Fruit fly (Drosophila melanogaster) whole organism, embryonic: ENCODE results near the gene CG7191.

Source experiments
- Adf1 ChIP-seq: fragments of 200-800 bp; sonication (Bioruptor generic); IDR thresholded peaks from 2 replicates; pipeline ENCODE4 v1.3.6; 2022; ENCODE audit warnings: missing biosample characterization, missing genetic modification characterization
- CG10654 ChIP-seq: fragments of 200-800 bp; sonication (Bioruptor generic); optimal IDR thresholded peaks from 2 replicates; lab custom pipeline; 2016; ENCODE audit warnings: missing biosample characterization, missing genetic modification characterization
- CG10979 ChIP-seq: fragments of 200-800 bp; sonication (Bioruptor generic); optimal IDR thresholded peaks from 2 replicates; lab custom pipeline; 2018; ENCODE audit warnings: missing biosample characterization, mild to moderate bottlenecking, missing genetic modification characterization, moderate library complexity
- CG11504 ChIP-seq: fragments of 200-800 bp; sonication (Bioruptor generic); optimal IDR thresholded peaks from 3 replicates; lab custom pipeline; 2019; ENCODE audit warnings: missing biosample characterization, mild to moderate bottlenecking, missing genetic modification characterization, moderate library complexity
- CG12071 ChIP-seq: fragments of 200-800 bp; sonication (Bioruptor generic); optimal IDR thresholded peaks from 3 replicates; lab custom pipeline; 2018; ENCODE audit warnings: missing biosample characterization, mild to moderate bottlenecking, missing genetic modification characterization
- CG14050 ChIP-seq: fragments of 200-800 bp; sonication (Bioruptor generic); IDR thresholded peaks from 3 replicates; pipeline ENCODE4 v1.3.6; 2022; ENCODE audit warnings: missing biosample characterization, missing genetic modification characterization
- CG14667 ChIP-seq: fragments of 200-800 bp; sonication (Bioruptor generic); IDR thresholded peaks from 2 replicates; pipeline ENCODE4 v1.3.6; 2022; ENCODE audit warnings: missing biosample characterization, missing genetic modification characterization
- CG14860 ChIP-seq: fragments of 200-800 bp; sonication (Bioruptor generic); IDR thresholded peaks from 3 replicates; pipeline ENCODE4 v1.3.6; 2022; ENCODE audit warnings: missing biosample characterization, missing genetic modification characterization; ENCODE audit not compliant: partially characterized antibody
- CG17361 ChIP-seq: fragments of 200-800 bp; sonication (Bioruptor generic); IDR thresholded peaks from 3 replicates; pipeline ENCODE4 v1.3.6; 2022; ENCODE audit warnings: missing biosample characterization, missing genetic modification characterization
- CG2889 ChIP-seq: fragments of 200-800 bp; sonication (Bioruptor generic); IDR thresholded peaks from 3 replicates; pipeline ENCODE4 v1.3.6; 2022; ENCODE audit warnings: missing biosample characterization, missing genetic modification characterization
- CG30020 ChIP-seq: fragments of 200-800 bp; optimal IDR thresholded peaks from 2 replicates; lab custom pipeline; 2019; ENCODE audit warnings: missing biosample characterization, mild to moderate bottlenecking, missing genetic modification characterization, moderate library complexity
- CG31441 ChIP-seq: fragments of 200-800 bp; sonication (Bioruptor generic); IDR thresholded peaks from 2 replicates; pipeline ENCODE4 v1.3.6; 2022; ENCODE audit warnings: missing biosample characterization, missing genetic modification characterization
- CG3281 ChIP-seq: fragments of 200-800 bp; sonication (Bioruptor generic); optimal IDR thresholded peaks from 3 replicates; lab custom pipeline; 2017; ENCODE audit warnings: missing biosample characterization, mild to moderate bottlenecking, missing genetic modification characterization
- CG33557 ChIP-seq: fragments of 200-800 bp; sonication (Bioruptor generic); optimal IDR thresholded peaks from 2 replicates; lab custom pipeline; 2019; ENCODE audit warnings: missing biosample characterization, mild to moderate bottlenecking, missing genetic modification characterization, moderate library complexity
- CG8290 ChIP-seq, 3 experiments: fragments of 200-800 bp; sonication (Bioruptor generic); optimal IDR thresholded peaks; 2 replicates each; lab custom pipeline; 2016 to 2019; ENCODE audit warnings: missing biosample characterization in 3 of 3, missing genetic modification characterization in 3 of 3, mild to moderate bottlenecking in 2 of 3, moderate library complexity in 1 of 3
- CG8388 ChIP-seq: fragments of 200-800 bp; sonication (Bioruptor generic); optimal IDR thresholded peaks from 2 replicates; lab custom pipeline; 2019; ENCODE audit warnings: missing biosample characterization, mild to moderate bottlenecking, missing genetic modification characterization, moderate library complexity
- CG9817 ChIP-seq: fragments of 200-800 bp; sonication (Bioruptor generic); optimal IDR thresholded peaks from 2 replicates; lab custom pipeline; 2018; ENCODE audit warnings: missing biosample characterization, mild to moderate bottlenecking, missing genetic modification characterization, moderate library complexity
- CG9876 ChIP-seq: fragments of 200-800 bp; sonication (Bioruptor generic); optimal IDR thresholded peaks from 2 replicates; lab custom pipeline; 2016; ENCODE audit warnings: missing biosample characterization, missing genetic modification characterization
- CrebB ChIP-seq: fragments of 200-800 bp; sonication (Bioruptor generic); optimal IDR thresholded peaks from 3 replicates; lab custom pipeline; 2018; ENCODE audit warnings: missing biosample characterization, mild to moderate bottlenecking, missing genetic modification characterization
- Gsc ChIP-seq: fragments of 200-800 bp; sonication (Bioruptor generic); IDR thresholded peaks from 2 replicates; pipeline ENCODE4 v1.3.6; 2022; ENCODE audit warnings: missing biosample characterization, missing genetic modification characterization
- H15 ChIP-seq: fragments of 200-800 bp; sonication (Bioruptor generic); IDR thresholded peaks from 3 replicates; pipeline ENCODE4 v1.3.6; 2022; ENCODE audit warnings: missing biosample characterization, missing genetic modification characterization
- Hr51 ChIP-seq, 2 experiments: fragments of 200-800 bp; sonication (Bioruptor generic); optimal IDR thresholded peaks; 2 replicates in 1 of 2; 3 replicates in 1 of 2; lab custom pipeline; 2016 to 2018; ENCODE audit warnings: missing biosample characterization in 2 of 2, missing genetic modification characterization in 2 of 2, mild to moderate bottlenecking in 1 of 2, moderate library complexity in 1 of 2
- Hsf ChIP-seq: fragments of 200-800 bp; sonication (Bioruptor generic); optimal IDR thresholded peaks from 3 replicates; lab custom pipeline; 2016; ENCODE audit warnings: missing biosample characterization, missing genetic modification characterization
- Neu2 ChIP-seq: fragments of 200-800 bp; sonication (Bioruptor generic); optimal IDR thresholded peaks from 3 replicates; lab custom pipeline; 2016; ENCODE audit warnings: missing biosample characterization, missing genetic modification characterization, borderline replicate concordance
- Poxn ChIP-seq: fragments of 200-800 bp; sonication (Bioruptor generic); IDR thresholded peaks from 2 replicates; pipeline ENCODE4 v1.3.6; 2022; ENCODE audit warnings: missing biosample characterization, missing genetic modification characterization
- Sox102F ChIP-seq: fragments of 200-800 bp; sonication (Bioruptor generic); optimal IDR thresholded peaks from 2 replicates; lab custom pipeline; 2018; ENCODE audit warnings: missing biosample characterization, mild to moderate bottlenecking, missing genetic modification characterization, moderate library complexity
- Ssrp ChIP-seq: fragments of 200-800 bp; sonication (Bioruptor generic); optimal IDR thresholded peaks from 2 replicates; lab custom pipeline; 2018; ENCODE audit warnings: missing biosample characterization, mild to moderate bottlenecking, missing genetic modification characterization, moderate library complexity
- Taf1 ChIP-seq: fragments of 200-800 bp; sonication (Bioruptor generic); IDR thresholded peaks from 2 replicates; pipeline ENCODE4 v1.3.6; 2022; ENCODE audit warnings: missing biosample characterization, missing genetic modification characterization
- Vsx1 ChIP-seq: fragments of 200-800 bp; sonication (Bioruptor generic); optimal IDR thresholded peaks from 2 replicates; lab custom pipeline; 2017; ENCODE audit warnings: missing biosample characterization, mild to moderate bottlenecking, missing genetic modification characterization, missing genetic modification reagents
- ac ChIP-seq: fragments of 200-800 bp; sonication (Bioruptor generic); optimal IDR thresholded peaks from 3 replicates; lab custom pipeline; 2017; ENCODE audit warnings: missing biosample characterization, mild to moderate bottlenecking, missing genetic modification characterization
- az2 ChIP-seq: fragments of 200-800 bp; sonication (Bioruptor generic); optimal IDR thresholded peaks from 3 replicates; lab custom pipeline; 2016; ENCODE audit warnings: missing biosample characterization, missing genetic modification characterization
- bsh ChIP-seq, 2 experiments: fragments of 200-800 bp; sonication (Bioruptor generic); optimal IDR thresholded peaks; 2 replicates each; lab custom pipeline; 2017 to 2018; ENCODE audit warnings: mild to moderate bottlenecking in 2 of 2, missing biosample characterization in 2 of 2, missing genetic modification characterization in 2 of 2, moderate library complexity in 1 of 2
- ewg ChIP-seq: fragments of 200-800 bp; sonication (Bioruptor generic); optimal IDR thresholded peaks from 3 replicates; lab custom pipeline; 2017; ENCODE audit warnings: mild to moderate bottlenecking, missing biosample characterization, missing genetic modification reagents, missing genetic modification characterization
- fd3F ChIP-seq: fragments of 200-800 bp; sonication (Bioruptor generic); optimal IDR thresholded peaks from 2 replicates; lab custom pipeline; 2018; ENCODE audit warnings: missing biosample characterization, mild to moderate bottlenecking, missing genetic modification characterization, moderate library complexity
- grau ChIP-seq: fragments of 200-800 bp; optimal IDR thresholded peaks from 3 replicates; lab custom pipeline; 2019; ENCODE audit warnings: missing biosample characterization, mild to moderate bottlenecking, missing genetic modification characterization, moderate library complexity
- hkb ChIP-seq, 2 experiments: fragments of 200-800 bp in 1 of 2; fragments of >200 bp in 1 of 2; sonication (Bioruptor generic) in 1 of 2; IDR thresholded peaks in 1 of 2; optimal IDR thresholded peaks in 1 of 2; 2 replicates each; pipeline versions ENCODE4 v1.3.6 to Lab custom; 2017 to 2022; ENCODE audit warnings: missing biosample characterization in 1 of 2, missing genetic modification characterization in 1 of 2
- pnt ChIP-seq: fragments of 200-800 bp; sonication (Bioruptor generic); optimal IDR thresholded peaks from 3 replicates; lab custom pipeline; 2016; ENCODE audit warnings: missing biosample characterization, missing genetic modification characterization
- pzg ChIP-seq: fragments of 200-800 bp; sonication (Bioruptor generic); optimal IDR thresholded peaks from 3 replicates; lab custom pipeline; 2018; ENCODE audit warnings: missing biosample characterization, mild to moderate bottlenecking, missing genetic modification characterization, moderate library complexity
- repo ChIP-seq: fragments of 200-800 bp; sonication (Bioruptor generic); optimal IDR thresholded peaks from 2 replicates; lab custom pipeline; 2016; ENCODE audit warnings: missing biosample characterization, missing genetic modification characterization
- row ChIP-seq: fragments of 200-800 bp; sonication (Bioruptor generic); IDR thresholded peaks from 3 replicates; pipeline ENCODE4 v1.3.6; 2022; ENCODE audit warnings: missing biosample characterization, missing genetic modification characterization
- sc ChIP-seq, 3 experiments: fragments of >200 bp in 2 of 3; fragments of 200-800 bp in 1 of 3; sonication (Bioruptor generic) in 1 of 3; optimal IDR thresholded peaks; 2 replicates in 2 of 3; 3 replicates in 1 of 3; lab custom pipeline; 2017; ENCODE audit warnings: mild to moderate bottlenecking in 1 of 3, missing biosample characterization in 1 of 3, missing genetic modification characterization in 1 of 3, missing genetic modification reagents in 1 of 3
- slbo ChIP-seq: fragments of 200-800 bp; sonication (Bioruptor generic); IDR thresholded peaks from 2 replicates; pipeline ENCODE4 v1.3.6; 2022; ENCODE audit warnings: missing biosample characterization, missing genetic modification characterization
- tin ChIP-seq: fragments of 200-800 bp; sonication (Bioruptor generic); optimal IDR thresholded peaks from 3 replicates; lab custom pipeline; 2016; ENCODE audit warnings: missing biosample characterization, missing genetic modification characterization
- trem ChIP-seq: fragments of 200-800 bp; optimal IDR thresholded peaks from 3 replicates; lab custom pipeline; 2019; ENCODE audit warnings: missing biosample characterization, mild to moderate bottlenecking, missing genetic modification characterization, moderate library complexity
- tx ChIP-seq: fragments of 200-800 bp; sonication (Bioruptor generic); optimal IDR thresholded peaks from 2 replicates; lab custom pipeline; 2016; ENCODE audit warnings: missing biosample characterization, missing genetic modification characterization
- usp ChIP-seq: fragments of >200 bp; optimal IDR thresholded peaks from 2 replicates; lab custom pipeline; 2017; ENCODE audit warnings: missing biosample characterization, missing genetic modification characterization
- z ChIP-seq: fragments of 200-800 bp; sonication (Bioruptor generic); IDR thresholded peaks from 3 replicates; pipeline ENCODE4 v1.3.6; 2022; ENCODE audit warnings: missing biosample characterization, missing genetic modification characterization

Gene CG7191

DNA sequence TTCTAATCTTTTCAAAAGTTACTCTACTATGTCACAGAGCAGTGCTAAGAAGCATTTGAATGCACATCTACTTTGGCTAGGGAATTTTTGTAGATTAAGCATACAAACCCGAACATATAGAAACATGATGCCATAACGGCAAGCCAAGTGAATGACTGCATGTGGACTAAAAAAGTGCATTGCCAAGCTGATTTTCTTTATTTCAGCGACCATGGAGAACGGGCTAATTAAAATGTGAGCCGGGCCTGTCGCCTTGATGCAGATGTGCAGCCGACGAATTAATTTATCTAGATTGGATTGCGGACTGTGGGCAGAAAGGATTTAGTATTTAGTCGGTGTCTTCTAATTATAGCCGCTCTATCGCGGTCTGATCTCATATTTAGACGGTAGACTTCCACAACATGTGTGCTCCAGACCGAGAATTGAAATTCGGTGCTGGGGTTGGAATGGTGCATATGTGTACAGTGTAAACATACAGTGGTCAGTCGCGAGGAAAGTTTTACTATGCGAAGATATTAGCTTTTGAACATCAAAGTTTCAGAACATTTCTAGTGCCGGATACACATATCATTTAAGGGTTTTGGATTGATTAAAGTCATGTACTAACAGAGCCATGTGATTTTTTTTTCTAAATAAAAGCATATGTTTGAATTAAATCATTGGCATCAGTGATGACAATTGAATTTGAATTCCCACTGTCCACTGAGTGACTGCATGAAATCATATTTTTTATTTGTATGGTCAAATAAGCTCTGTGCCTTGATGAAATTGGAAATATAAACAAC lies 45.3 kb downstream of the CG7191 start (continued):
- TF ChIP-seq bsh (GFP tag; optimal IDR thresholded peaks at IDR 0.05; lab: Kevin White, UChicago) (peak in 1 of 2 experiments; percentile 36), row (GFP tag; lab: Robert Waterston, UW) (peak; percentile 37), fd3F (no peak), Sox102F (GFP tag; lab: Kevin White, UChicago) (peak; percentile 18), Hsf (GFP tag; lab: Kevin White, UChicago) (peak; percentile 6), CG31441 (GFP tag; lab: Robert Waterston, UW) (0 out of 2 replicates have a peak, but pooled peaks have one; percentile 10), slbo (peak; percentile 10; the same call in 1 of the 2 replicates), Hr51 (GFP tag; optimal IDR thresholded peaks at IDR 0.05; lab: Kevin White, UChicago) (peak in 1 of 2 experiments; percentile 34), CG12071 (GFP tag; lab: Kevin White, UChicago) (no peak), Taf1 (no peak), CG9817 (tag; lab: Kevin White, UChicago) (peak; percentile 2), CG17361 (peak; percentile 39; the same call in 1 of the 3 replicates), Poxn (GFP tag; lab: Robert Waterston, UW) (no peak), az2 (GFP tag; lab: Kevin White, UChicago) (peak; percentile 13), Ssrp (peak; percentile 18), hkb (optimal IDR thresholded peaks at IDR 0.05; lab: Kevin White, UChicago) (no peak), hkb (GFP tag; IDR thresholded peaks at IDR 0.05; lab: Robert Waterston, UW) (peak; percentile 28; the same call in 1 of the 2 replicates), grau (tag; lab: Kevin White, UChicago) (peak; percentile 56), trem (tag; lab: Kevin White, UChicago) (peak; percentile 0), Gsc (GFP tag; lab: Robert Waterston, UW) (no peak), Neu2 (GFP tag; lab: Kevin White, UChicago) (no peak), sc (optimal IDR thresholded peaks at IDR 0.05; lab: Kevin White, UChicago) (no peak), sc (GFP tag; optimal IDR thresholded peaks at IDR 0.05; lab: Kevin White, UChicago) (peak; percentile 11), tin (GFP tag; lab: Kevin White, UChicago) (peak; percentile 7), CG11504 (tag; lab: Kevin White, UChicago) (peak; percentile 62)

DNA sequence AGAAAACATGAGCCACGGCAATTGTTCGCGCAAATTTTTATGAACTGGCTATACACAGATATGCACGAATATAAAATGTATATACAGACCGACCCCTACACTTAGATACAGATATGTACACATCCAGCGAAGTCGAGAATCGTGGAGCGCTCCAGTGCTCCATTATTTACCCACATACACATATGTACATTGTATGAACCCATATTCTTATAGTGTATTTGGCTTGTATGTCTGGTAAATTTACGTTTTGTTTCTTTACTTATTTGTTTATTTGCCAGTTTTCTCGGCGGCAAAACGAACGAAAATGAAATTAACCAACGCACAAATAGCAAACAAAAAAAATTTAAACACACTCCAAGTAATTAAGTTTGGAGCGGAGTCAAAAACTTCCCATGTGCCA lies 45.9 kb downstream of the CG7191 start:
- TF ChIP-seq CG8388: no peak
- TF ChIP-seq ac (GFP tag; lab: Kevin White, UChicago): no peak
- peak; percentile 7 for TF ChIP-seq Vsx1 (GFP tag; lab: Kevin White, UChicago)
- TF ChIP-seq CG8290 (GFP tag; optimal IDR thresholded peaks at IDR 0.05; lab: Kevin White, UChicago): no peak
- TF ChIP-seq CG8290 (tag; optimal IDR thresholded peaks at IDR 0.05; lab: Kevin White, UChicago): peak in 1 of 2 experiments; percentile 85
- TF ChIP-seq CrebB: peak; percentile 50
- peak; percentile 38 for TF ChIP-seq CG10654 (GFP tag; lab: Kevin White, UChicago)
- TF ChIP-seq CG30020 (tag; lab: Kevin White, UChicago): no peak
- TF ChIP-seq CG14860 (GFP tag; lab: Robert Waterston, UW): no peak
- TF ChIP-seq tx (GFP tag; lab: Kevin White, UChicago): no peak
- TF ChIP-seq CG9876: no peak
- TF ChIP-seq CG14050 (GFP tag; lab: Robert Waterston, UW): no peak
- TF ChIP-seq repo (GFP tag; lab: Kevin White, UChicago): no peak
- TF ChIP-seq ewg (GFP tag; lab: Kevin White, UChicago): no peak
- no peak for TF ChIP-seq H15 (GFP tag; lab: Robert Waterston, UW)
- peak; percentile 75 for TF ChIP-seq CG3281 (GFP tag; lab: Kevin White, UChicago)
- TF ChIP-seq CG2889 (GFP tag; lab: Robert Waterston, UW): no peak
- no peak for TF ChIP-seq CG10979 (tag; lab: Kevin White, UChicago)
- no peak for TF ChIP-seq CG33557 (GFP tag; lab: Kevin White, UChicago)
- TF ChIP-seq CG14667: no peak
- no peak for TF ChIP-seq pzg (GFP tag; lab: Kevin White, UChicago)
- no peak for TF ChIP-seq pnt (GFP tag; lab: Kevin White, UChicago)
- TF ChIP-seq usp (GFP tag; lab: Kevin White, UChicago): no peak
- no peak for TF ChIP-seq Adf1 (GFP tag; lab: Robert Waterston, UW)
- TF ChIP-seq z (GFP tag; lab: Robert Waterston, UW): peak; percentile 64; the same call in 1 of the 3 replicates
